Worm (Caenorhabditis elegans): ENCODE measurements around the gene scl-11.

scl-11 gene

ce11 chrIV:13041486-13041885, 9.7 kb upstream of the scl-11 start:
- TF ChIP-seq efl-1 (optimal IDR thresholded peaks at IDR 0.05) (no peak), efl-1 (GFP tag; optimal IDR thresholded peaks at IDR 0.05 in 1 of 2) (peak in 1 of 2 experiments; percentile 77), nhr-11 (tag; optimal IDR thresholded peaks at IDR 0.05) (no peak), mdl-1 (tag; optimal IDR thresholded peaks at IDR 0.05) (no peak), nhr-19 (GFP tag; conservative IDR thresholded peaks at IDR 0.05) (no peak)

ce11 chrIV:13042091-13042490, 9.1 kb upstream of the scl-11 start, which contains the start of gene amt-2:
Gene amt-2 (plus strand): TSS chrIV:13042391.
- TF ChIP-seq mdl-1 (tag; optimal IDR thresholded peaks at IDR 0.05) (no peak), alr-1 (tag; optimal IDR thresholded peaks at IDR 0.05; ENCODE audit: borderline replicate concordance) (no peak), lin-13 (GFP tag; optimal IDR thresholded peaks at IDR 0.05) (no peak), ets-5 (GFP tag; IDR thresholded peaks at IDR 0.05) (no peak), swsn-7 (tag; optimal IDR thresholded peaks at IDR 0.05) (no peak), nhr-19 (GFP tag; conservative IDR thresholded peaks at IDR 0.05) (no peak), C04F5.9 (tag; optimal IDR thresholded peaks at IDR 0.05) (no peak), nhr-20 (tag; optimal IDR thresholded peaks at IDR 0.05) (no peak), nhr-77 (tag; optimal IDR thresholded peaks at IDR 0.05) (no peak), sox-4 (tag; optimal IDR thresholded peaks at IDR 0.05) (no peak), fkh-10 (GFP tag; optimal IDR thresholded peaks at IDR 0.05) (no peak)

- TF ChIP-seq nhr-28 (tag; optimal IDR thresholded peaks at IDR 0.05) (no peak), egl-27 (tag; optimal IDR thresholded peaks at IDR 0.05) (no peak), aha-1 (tag; optimal IDR thresholded peaks at IDR 0.05) (no peak), unc-130 (tag; optimal IDR thresholded peaks at IDR 0.05) (no peak), ceh-90 (tag; optimal IDR thresholded peaks at IDR 0.05) (no peak), vab-15 (tag; optimal IDR thresholded peaks at IDR 0.05) (no peak), pqm-1 (tag; optimal IDR thresholded peaks at IDR 0.05) (no peak), ces-1 (GFP tag; optimal IDR thresholded peaks at IDR 0.05) (no peak), lin-35 (GFP tag; optimal IDR thresholded peaks at IDR 0.05) (no peak), nhr-71 (tag; optimal IDR thresholded peaks at IDR 0.05) (no peak), pag-3 (tag; optimal IDR thresholded peaks at IDR 0.05; ENCODE audit: borderline replicate concordance, insufficient read depth) (no peak), mdl-1 (tag; optimal IDR thresholded peaks at IDR 0.05) (no peak), sox-4 (tag; optimal IDR thresholded peaks at IDR 0.05) (no peak), rnt-1 (tag; optimal IDR thresholded peaks at IDR 0.05) (no peak), nhr-90 (tag; optimal IDR thresholded peaks at IDR 0.05; ENCODE audit: poor library complexity) (no peak), hpl-2 (GFP tag; optimal IDR thresholded peaks at IDR 0.05) (no peak)
Observed at ce11 chrIV:13044980-13045379, 6.2 kb upstream of the scl-11 start.

- TF ChIP-seq unc-86 (tag; optimal IDR thresholded peaks at IDR 0.05) (no peak), fkh-4 (tag; optimal IDR thresholded peaks at IDR 0.05; ENCODE audit: borderline replicate concordance) (no peak), alr-1 (tag; optimal IDR thresholded peaks at IDR 0.05; ENCODE audit: borderline replicate concordance) (no peak), elt-3 (tag; optimal IDR thresholded peaks at IDR 0.05) (no peak)
Observed at ce11 chrIV:13046848-13047247, 4.3 kb upstream of the scl-11 start, which contains the start of gene scl-9. Gene scl-9 (plus strand): TSS chrIV:13047148.

ce11 chrIV:13048157-13048556, 3.0 kb upstream of the scl-11 start, which contains the start of gene scl-10:
Gene scl-10 (plus strand): TSS chrIV:13048457.
- no peak for TF ChIP-seq nhr-85 (tag)
- no peak for TF ChIP-seq alr-1 (tag; optimal IDR thresholded peaks at IDR 0.05; ENCODE audit: borderline replicate concordance)
- TF ChIP-seq C04F5.9 (tag; optimal IDR thresholded peaks at IDR 0.05) = no peak

ce11 chrIV:13052568-13052967, 1.4 kb downstream of the scl-11 start, which contains the start of gene F49E11.7:
Gene F49E11.7 (plus strand): TSS chrIV:13052868.
- TF ChIP-seq efl-1 (optimal IDR thresholded peaks at IDR 0.05) = no peak
- TF ChIP-seq efl-1 (GFP tag; optimal IDR thresholded peaks at IDR 0.05 in 1 of 2) = peak in 1 of 2 experiments; percentile 17
- TF ChIP-seq pqm-1 (tag; optimal IDR thresholded peaks at IDR 0.05) = no peak
